Fruit fly (Drosophila melanogaster): ENCODE results near the gene CG32547.

The CG32547 gene

dm6 chrX:18499679-18500187 lies 20.4 kb upstream of the CG32547 start, which contains the start of the genes Pgant7 and Xrcc2 (continued):
- peak; percentile 7 for TF ChIP-seq CG30020 (tag; optimal IDR thresholded peaks at IDR 0.05)
- no peak for TF ChIP-seq CG10654 (GFP tag; optimal IDR thresholded peaks at IDR 0.05)
- TF ChIP-seq Dp (GFP tag; optimal IDR thresholded peaks at IDR 0.05), result peak; percentile 77
- no peak for TF ChIP-seq Optix (GFP tag; IDR thresholded peaks at IDR 0.05)
- TF ChIP-seq lov (optimal IDR thresholded peaks at IDR 0.05), result no peak
- no peak for TF ChIP-seq lov (GFP tag; IDR thresholded peaks at IDR 0.05)
- no peak for TF ChIP-seq pan (optimal IDR thresholded peaks at IDR 0.05)
- TF ChIP-seq pan (GFP tag; optimal IDR thresholded peaks at IDR 0.05 in 1 of 2, IDR thresholded peaks at IDR 0.05 in 1 of 2), result peak in 1 of 2 experiments; percentile 59
- TF ChIP-seq Gug (GFP tag; IDR thresholded peaks at IDR 0.05), result no peak
- TF ChIP-seq Fer2 (tag; optimal IDR thresholded peaks at IDR 0.05), result no peak
- TF ChIP-seq CG8478 (optimal IDR thresholded peaks at IDR 0.05), result no peak
- TF ChIP-seq CG8765 (GFP tag; IDR thresholded peaks at IDR 0.05), result no peak
- TF ChIP-seq E2f1 (GFP tag; IDR thresholded peaks at IDR 0.05), result no peak
- TF ChIP-seq bigmax (GFP tag; optimal IDR thresholded peaks at IDR 0.05), result no peak
- TF ChIP-seq gcm (GFP tag; optimal IDR thresholded peaks at IDR 0.05), result no peak
- TF ChIP-seq tx (GFP tag; optimal IDR thresholded peaks at IDR 0.05), result no peak
- TF ChIP-seq salm (tag; optimal IDR thresholded peaks at IDR 0.05), result no peak
- no peak for TF ChIP-seq mirr (GFP tag; optimal IDR thresholded peaks at IDR 0.05)
- TF ChIP-seq CG11456 (GFP tag; IDR thresholded peaks at IDR 0.05), result no peak
- no peak for TF ChIP-seq CG10209 (GFP tag; optimal IDR thresholded peaks at IDR 0.05)
- TF ChIP-seq CG10274 (GFP tag; optimal IDR thresholded peaks at IDR 0.05), result no peak
- no peak for TF ChIP-seq Lpt (GFP tag; optimal IDR thresholded peaks at IDR 0.05)
- peak; percentile 81 for TF ChIP-seq CG14860 (GFP tag; IDR thresholded peaks at IDR 0.05; ENCODE audit: partially characterized antibody)
- TF ChIP-seq phol (tag; optimal IDR thresholded peaks at IDR 0.05), result peak; percentile 39
- TF ChIP-seq Rx (GFP tag; IDR thresholded peaks at IDR 0.05), result no peak
- no peak for TF ChIP-seq abd-A (tag; optimal IDR thresholded peaks at IDR 0.05)
- no peak for TF ChIP-seq CG11398 (GFP tag; optimal IDR thresholded peaks at IDR 0.05)
- no peak for TF ChIP-seq exex (tag; optimal IDR thresholded peaks at IDR 0.05)
- TF ChIP-seq toy (GFP tag; IDR thresholded peaks at IDR 0.05), result no peak
- TF ChIP-seq seq (GFP tag; IDR thresholded peaks at IDR 0.05), result no peak
- no peak for TF ChIP-seq wek (GFP tag; optimal IDR thresholded peaks at IDR 0.05)
- TF ChIP-seq crol (GFP tag; IDR thresholded peaks at IDR 0.05), result no peak
- no peak for TF ChIP-seq ATbp (GFP tag; optimal IDR thresholded peaks at IDR 0.05)
- TF ChIP-seq CG2202 (tag; optimal IDR thresholded peaks at IDR 0.05), result no peak
- TF ChIP-seq CG4328 (GFP tag; optimal IDR thresholded peaks at IDR 0.05), result no peak
- peak; percentile 78 for TF ChIP-seq Scr (GFP tag; IDR thresholded peaks at IDR 0.05; ENCODE audit: partially characterized antibody)
- no peak for TF ChIP-seq CG6854 (GFP tag; optimal IDR thresholded peaks at IDR 0.05)
- TF ChIP-seq sob (GFP tag; IDR thresholded peaks at IDR 0.05), result no peak
- TF ChIP-seq CG30403 (GFP tag; optimal IDR thresholded peaks at IDR 0.05), result no peak
- no peak for TF ChIP-seq CG14050 (GFP tag; IDR thresholded peaks at IDR 0.05)
- TF ChIP-seq H15 (GFP tag; IDR thresholded peaks at IDR 0.05), result no peak
- no peak for TF ChIP-seq CG3281 (GFP tag; optimal IDR thresholded peaks at IDR 0.05)
- TF ChIP-seq CG4707 (GFP tag; optimal IDR thresholded peaks at IDR 0.05), result no peak
- TF ChIP-seq CG17328 (GFP tag; IDR thresholded peaks at IDR 0.05), result no peak
- peak; percentile 48; the same call in 1 of the 3 replicates for TF ChIP-seq mld (GFP tag; IDR thresholded peaks at IDR 0.05; ENCODE audit: partially characterized antibody)
- TF ChIP-seq gsb-n (tag; optimal IDR thresholded peaks at IDR 0.05), result no peak
- no peak for TF ChIP-seq bowl (GFP tag; IDR thresholded peaks at IDR 0.05)
- TF ChIP-seq BtbVII (GFP tag; optimal IDR thresholded peaks at IDR 0.05), result no peak
- no peak for TF ChIP-seq ssp (GFP tag; IDR thresholded peaks at IDR 0.05)
- TF ChIP-seq pb (GFP tag; optimal IDR thresholded peaks at IDR 0.05), result no peak
- no peak for TF ChIP-seq CG8944 (GFP tag; optimal IDR thresholded peaks at IDR 0.05)
- TF ChIP-seq btn (GFP tag; optimal IDR thresholded peaks at IDR 0.05), result no peak

Data from whole organism, embryonic.